Worm (Caenorhabditis elegans): ENCODE measurements around the gene srsx-12.
A peak's percentile ranks its signal among the peaks of the same experiment; 100 is the strongest.

srsx-12 gene

ce11 chrV:4968775-4969174 lies 12.0 kb downstream of the srsx-12 start:
- TF ChIP-seq nhr-71 (tag; optimal IDR thresholded peaks at IDR 0.05) (no peak), nhr-90 (tag; optimal IDR thresholded peaks at IDR 0.05; ENCODE audit: poor library complexity) (no peak), ceh-82 (tag; optimal IDR thresholded peaks at IDR 0.05) (no peak), hlh-4 (tag; optimal IDR thresholded peaks at IDR 0.05) (no peak), aly-2 (tag; optimal IDR thresholded peaks at IDR 0.05) (no peak), aha-1 (tag; optimal IDR thresholded peaks at IDR 0.05) (no peak), vab-15 (tag; optimal IDR thresholded peaks at IDR 0.05) (no peak), ceh-90 (tag; optimal IDR thresholded peaks at IDR 0.05) (no peak), isw-1 (GFP tag; IDR thresholded peaks at IDR 0.05) (no peak), nhr-19 (GFP tag; conservative IDR thresholded peaks at IDR 0.05) (no peak), lin-14 (GFP tag; optimal IDR thresholded peaks at IDR 0.05) (no peak), jun-1 (tag; optimal IDR thresholded peaks at IDR 0.05) (no peak), elt-3 (tag; optimal IDR thresholded peaks at IDR 0.05) (no peak), zip-4 (GFP tag; optimal IDR thresholded peaks at IDR 0.05) (no peak), lin-13 (GFP tag; optimal IDR thresholded peaks at IDR 0.05) (no peak), lin-35 (GFP tag; optimal IDR thresholded peaks at IDR 0.05) (no peak), nhr-84 (tag; optimal IDR thresholded peaks at IDR 0.05) (no peak), fkh-4 (tag; optimal IDR thresholded peaks at IDR 0.05; ENCODE audit: borderline replicate concordance) (no peak), lir-3 (tag; optimal IDR thresholded peaks at IDR 0.05; ENCODE audit: poor library complexity) (no peak), ceh-8 (GFP tag; optimal IDR thresholded peaks at IDR 0.05) (no peak)

- no peak for TF ChIP-seq pag-3 (tag; optimal IDR thresholded peaks at IDR 0.05; ENCODE audit: borderline replicate concordance, insufficient read depth)
- no peak for TF ChIP-seq fkh-10 (GFP tag; optimal IDR thresholded peaks at IDR 0.05)
- no peak for TF ChIP-seq unc-30 (tag; optimal IDR thresholded peaks at IDR 0.05)
- TF ChIP-seq swsn-7 (tag; optimal IDR thresholded peaks at IDR 0.05): no peak
- TF ChIP-seq lir-3 (tag; optimal IDR thresholded peaks at IDR 0.05; ENCODE audit: poor library complexity): no peak
- no peak for TF ChIP-seq elt-3 (tag; optimal IDR thresholded peaks at IDR 0.05)
- peak; percentile 60 for TF ChIP-seq dsc-1 (tag; optimal IDR thresholded peaks at IDR 0.05)
- TF ChIP-seq C16A3.4 (tag; optimal IDR thresholded peaks at IDR 0.05): no peak
- no peak for TF ChIP-seq fos-1 (tag; optimal IDR thresholded peaks at IDR 0.05)
- peak; percentile 66 for TF ChIP-seq lin-14 (GFP tag; optimal IDR thresholded peaks at IDR 0.05)
- TF ChIP-seq ceh-8 (GFP tag; optimal IDR thresholded peaks at IDR 0.05): peak; percentile 83
- no peak for TF ChIP-seq pax-3 (tag; optimal IDR thresholded peaks at IDR 0.05)
- peak; percentile 10 for TF ChIP-seq nhr-47 (tag; optimal IDR thresholded peaks at IDR 0.05)
- peak; percentile 15 for TF ChIP-seq nhr-71 (tag; optimal IDR thresholded peaks at IDR 0.05)
- no peak for TF ChIP-seq nhr-90 (tag; optimal IDR thresholded peaks at IDR 0.05; ENCODE audit: poor library complexity)
Observed at ce11 chrV:4967238-4967637, 13.5 kb downstream of the srsx-12 start.

- TF ChIP-seq vab-15 (tag; optimal IDR thresholded peaks at IDR 0.05) (no peak), nhr-71 (tag; optimal IDR thresholded peaks at IDR 0.05) (peak; percentile 7), efl-1 (optimal IDR thresholded peaks at IDR 0.05) (no peak), efl-1 (GFP tag; optimal IDR thresholded peaks at IDR 0.05 in 1 of 2) (peak in 1 of 2 experiments; percentile 78), nhr-85 (tag) (peak; percentile 77)
Observed at ce11 chrV:4965790-4966189, 15.0 kb downstream of the srsx-12 start.

- TF ChIP-seq elt-2 (tag; optimal IDR thresholded peaks at IDR 0.05) (peak; percentile 64), F16B12.6 (tag; optimal IDR thresholded peaks at IDR 0.05) (no peak), hpl-2 (GFP tag; optimal IDR thresholded peaks at IDR 0.05) (no peak), lin-35 (GFP tag; optimal IDR thresholded peaks at IDR 0.05) (peak in 1 of 2 experiments; percentile 30), sptf-1 (tag; optimal IDR thresholded peaks at IDR 0.05) (no peak), nhr-85 (tag) (peak; percentile 57), grh-1 (GFP tag; IDR thresholded peaks at IDR 0.05) (no peak), dsc-1 (tag; optimal IDR thresholded peaks at IDR 0.05) (no peak), nhr-20 (tag; optimal IDR thresholded peaks at IDR 0.05) (no peak), nhr-47 (tag; optimal IDR thresholded peaks at IDR 0.05) (no peak)
Observed at ce11 chrV:4964671-4965420, 15.9 kb downstream of the srsx-12 start.

Measured in whole organism, L1 larva.